Worm (Caenorhabditis elegans) whole organism, young adult: ENCODE data around the gene atg-10.

ENCODE experiments used
- F49E8.2 ChIP-seq: sonication (generic microtip); optimal IDR thresholded peaks from 3 replicates; lab custom pipeline; 2017; ENCODE audit warnings: missing genetic modification characterization, mild to moderate bottlenecking, missing compliant biosample characterization, antibody characterized with exemption, moderate library complexity; ENCODE audit not compliant: insufficient read depth
- F52B5.7 ChIP-seq: sonication (generic microtip); optimal IDR thresholded peaks from 2 replicates; lab custom pipeline; 2016; ENCODE audit warnings: mild to moderate bottlenecking, missing genetic modification characterization, missing compliant biosample characterization
- akir-1 ChIP-seq: fragments of 200-800 bp; sonication (Bioruptor generic); optimal IDR thresholded peaks from 2 replicates; lab custom pipeline; 2018; ENCODE audit warnings: mild to moderate bottlenecking, missing genetic modification characterization, moderate library complexity, missing compliant biosample characterization
- cebp-2 ChIP-seq: fragments of 200-800 bp; sonication (Bioruptor generic); IDR thresholded peaks from 2 replicates; pipeline ENCODE4 v1.3.6; 2022; ENCODE audit warnings: missing genetic modification characterization, missing compliant biosample characterization
- ceh-58 ChIP-seq: fragments of 200-800 bp; sonication (Bioruptor generic); IDR thresholded peaks from 2 replicates; pipeline ENCODE4 v1.3.6; 2022; ENCODE audit warnings: missing genetic modification characterization, missing compliant biosample characterization
- ets-4 ChIP-seq: fragments of 200-800 bp; sonication (Bioruptor generic); optimal IDR thresholded peaks from 2 replicates; lab custom pipeline; 2018; ENCODE audit warnings: mild to moderate bottlenecking, missing genetic modification characterization, missing compliant biosample characterization
- let-526 ChIP-seq: fragments of 200-800 bp; sonication (Bioruptor generic); IDR thresholded peaks from 2 replicates; pipeline ENCODE4 v1.3.6; 2022; ENCODE audit warnings: missing genetic modification reagents, missing genetic modification characterization, missing compliant biosample characterization

DNA sequence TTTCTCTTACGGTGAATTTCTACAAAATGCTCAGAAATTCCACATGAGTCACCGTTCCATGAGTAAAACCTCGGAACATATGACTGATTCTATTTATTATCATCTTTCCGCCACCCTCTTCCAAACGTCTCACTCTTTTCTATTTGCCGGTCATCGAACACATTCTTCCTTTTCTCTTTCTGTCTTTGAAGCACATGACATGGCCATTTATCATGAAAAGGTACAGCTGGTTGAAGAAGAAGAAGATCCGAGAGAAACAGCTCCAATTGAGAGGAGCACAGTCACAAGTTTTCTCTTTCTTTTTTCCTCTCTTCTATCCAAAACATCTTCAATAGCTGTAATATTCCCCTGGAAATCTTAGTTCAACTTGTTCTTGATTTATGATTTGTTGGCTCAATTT is 48.1 kb downstream of the atg-10 start, which contains the start of gene cup-16:
- TF ChIP-seq akir-1 (no peak), F52B5.7 (tag; lab: Kevin White, UChicago) (no peak), F49E8.2 (tag; lab: Kevin White, UChicago) (no peak), ets-4 (GFP tag; lab: Kevin White, UChicago) (no peak), let-526 (GFP tag; lab: Robert Waterston, UW) (no peak), cebp-2 (GFP tag; lab: Robert Waterston, UW) (no peak), ceh-58 (GFP tag; lab: Robert Waterston, UW) (no peak)
